Worm (Caenorhabditis elegans) whole organism, L4 larva: ENCODE results near the gene F07C6.2.
A peak's percentile ranks its signal among the peaks of the same experiment; 100 is the strongest.

Experiments used
- F49E8.2 ChIP-seq: sonication (generic microtip); optimal IDR thresholded peaks from 2 replicates; lab custom pipeline; 2016; ENCODE audit warnings: missing compliant biosample characterization, mild to moderate bottlenecking, missing genetic modification characterization, borderline replicate concordance
- Y105C5A.15 ChIP-seq: fragments of 200-800 bp; sonication (Bioruptor generic); IDR thresholded peaks from 2 replicates; pipeline ENCODE4 v1.3.6; 2022; ENCODE audit warnings: missing genetic modification characterization, missing compliant biosample characterization
- aha-1 ChIP-seq: fragments of 150-350 bp; peaks from one replicate; lab custom pipeline; 2014; ENCODE audit warnings: missing biosample characterization, missing genetic modification characterization
- aly-2 ChIP-seq: sonication (generic microtip); optimal IDR thresholded peaks from 2 replicates; lab custom pipeline; 2018; ENCODE audit warnings: missing biosample characterization, missing genetic modification characterization
- attf-4 ChIP-seq: sonication (generic microtip); optimal IDR thresholded peaks from 3 replicates; lab custom pipeline; 2017; ENCODE audit warnings: missing biosample characterization, missing genetic modification characterization
- ctbp-1 ChIP-seq: fragments of 200-800 bp; sonication (Bioruptor generic); IDR thresholded peaks from 2 replicates; pipeline ENCODE4 v1.3.6; 2022; ENCODE audit warnings: missing genetic modification reagents, missing genetic modification characterization, missing compliant biosample characterization
- daf-16 ChIP-seq, 3 experiments: sonication (generic microtip); optimal IDR thresholded peaks; 2 replicates each; lab custom pipeline; 2016 to 2017; ENCODE audit warnings: missing genetic modification characterization in 3 of 3, missing genetic modification reagents in 3 of 3, mild to moderate bottlenecking in 2 of 3, missing compliant biosample characterization in 2 of 3, missing biosample characterization in 1 of 3, moderate library complexity in 1 of 3
- daf-19 ChIP-seq: fragments of 200-800 bp; sonication (Bioruptor generic); conservative IDR thresholded peaks from 2 replicates; pipeline ENCODE4 v1.3.6; 2022; ENCODE audit warnings: missing genetic modification characterization, missing compliant biosample characterization
- dmd-6 ChIP-seq: fragments of 200-800 bp; sonication (Bioruptor generic); IDR thresholded peaks from 2 replicates; pipeline ENCODE4 v1.3.6; 2022; ENCODE audit warnings: missing genetic modification reagents, missing genetic modification characterization, missing compliant biosample characterization
- dmd-8 ChIP-seq: fragments of 200-800 bp; sonication (Bioruptor generic); IDR thresholded peaks from 2 replicates; pipeline ENCODE4 v1.3.6; 2022; ENCODE audit warnings: missing genetic modification characterization, missing compliant biosample characterization
- dve-1 ChIP-seq: sonication (generic microtip); optimal IDR thresholded peaks from 2 replicates; lab custom pipeline; 2017; ENCODE audit warnings: antibody characterized with exemption, mild to moderate bottlenecking, missing genetic modification characterization, missing compliant biosample characterization; ENCODE audit not compliant: insufficient read depth
- gei-8 ChIP-seq: fragments of 200-800 bp; sonication (Bioruptor generic); optimal IDR thresholded peaks from 2 replicates; lab custom pipeline; 2018; ENCODE audit warnings: mild to moderate bottlenecking, missing genetic modification characterization, missing compliant biosample characterization
- hlh-11 ChIP-seq: fragments of 200-800 bp; sonication (Bioruptor generic); optimal IDR thresholded peaks from 2 replicates; lab custom pipeline; 2018; ENCODE audit warnings: mild to moderate bottlenecking, missing genetic modification characterization, missing compliant biosample characterization
- hlh-30 ChIP-seq: sonication (generic microtip); optimal IDR thresholded peaks from 2 replicates; lab custom pipeline; 2017; ENCODE audit warnings: antibody characterized with exemption, mild to moderate bottlenecking, missing genetic modification characterization, missing compliant biosample characterization; ENCODE audit not compliant: insufficient read depth
- hmg-1.1 ChIP-seq: fragments of 200-800 bp; sonication (Bioruptor generic); IDR thresholded peaks from 2 replicates; pipeline ENCODE4 v1.3.6; 2022; ENCODE audit warnings: missing genetic modification reagents, missing genetic modification characterization, missing compliant biosample characterization
- madf-9 ChIP-seq: fragments of 200-800 bp; sonication (Bioruptor generic); conservative IDR thresholded peaks from 2 replicates; pipeline ENCODE4 v1.3.6; 2022; ENCODE audit warnings: missing genetic modification reagents, missing genetic modification characterization, missing compliant biosample characterization
- mes-2 ChIP-seq: sonication (generic microtip); optimal IDR thresholded peaks from 2 replicates; lab custom pipeline; 2016; ENCODE audit warnings: missing genotype, mild to moderate bottlenecking, missing genetic modification characterization, missing compliant biosample characterization; ENCODE audit not compliant: poor library complexity, severe bottlenecking
- nhr-102 ChIP-seq: sonication (generic microtip); optimal IDR thresholded peaks from 2 replicates; lab custom pipeline; 2016; ENCODE audit warnings: mild to moderate bottlenecking, missing genetic modification characterization, moderate library complexity, missing compliant biosample characterization
- nhr-11 ChIP-seq: fragments of 150-350 bp; optimal IDR thresholded peaks from 2 replicates; lab custom pipeline; 2014; ENCODE audit warnings: missing biosample characterization, missing genetic modification characterization
- nhr-237 ChIP-seq: sonication (generic microtip); optimal IDR thresholded peaks from 2 replicates; lab custom pipeline; 2017; ENCODE audit warnings: missing biosample characterization, missing genetic modification characterization
- nhr-25 ChIP-seq: sonication (generic microtip); optimal IDR thresholded peaks from 2 replicates; lab custom pipeline; 2017; ENCODE audit warnings: missing genetic modification characterization, mild to moderate bottlenecking, missing compliant biosample characterization, antibody characterized with exemption, moderate library complexity, borderline replicate concordance; ENCODE audit not compliant: insufficient read depth
- nhr-28 ChIP-seq: fragments of 150-350 bp; optimal IDR thresholded peaks from 2 replicates; lab custom pipeline; 2014; ENCODE audit warnings: missing biosample characterization, missing genetic modification characterization
- nhr-42 ChIP-seq: fragments of 200-800 bp; sonication (Bioruptor generic); IDR thresholded peaks from 2 replicates; pipeline ENCODE4 v1.3.6; 2022; ENCODE audit warnings: missing genetic modification characterization, missing compliant biosample characterization
- saeg-2 ChIP-seq: fragments of 200-800 bp; sonication (Bioruptor generic); IDR thresholded peaks from 2 replicates; pipeline ENCODE4 v1.3.6; 2022; ENCODE audit warnings: missing genetic modification reagents, missing genetic modification characterization, missing compliant biosample characterization
- snpc-1.2 ChIP-seq: fragments of 200-800 bp; sonication (Bioruptor generic); IDR thresholded peaks from 2 replicates; pipeline ENCODE4 v1.3.6; 2022; ENCODE audit warnings: missing genetic modification reagents, missing genetic modification characterization, missing compliant biosample characterization
- spr-3 ChIP-seq: fragments of 200-800 bp; sonication (Bioruptor generic); optimal IDR thresholded peaks from 2 replicates; lab custom pipeline; 2018; ENCODE audit warnings: mild to moderate bottlenecking, missing genetic modification characterization, missing compliant biosample characterization
- tra-1 ChIP-seq: fragments of 200-800 bp; sonication (Bioruptor generic); IDR thresholded peaks from 2 replicates; pipeline ENCODE4 v1.3.6; 2022; ENCODE audit warnings: missing genetic modification reagents, missing genetic modification characterization, missing compliant biosample characterization
- unc-130 ChIP-seq: sonication (generic microtip); optimal IDR thresholded peaks from 2 replicates; lab custom pipeline; 2016; ENCODE audit warnings: missing genetic modification reagents, missing genetic modification characterization, missing compliant biosample characterization
- unc-62 ChIP-seq, 3 experiments: fragments of 150-350 bp in 1 of 3; sonication (generic microtip); optimal IDR thresholded peaks in 2 of 3; peaks in 1 of 3; 1 replicate in 1 of 3; 2 replicates in 2 of 3; lab custom pipeline; 2014 to 2017; ENCODE audit warnings: missing biosample characterization in 3 of 3, missing genetic modification characterization in 3 of 3, missing genetic modification reagents in 3 of 3, missing genotype in 1 of 3
- zag-1 ChIP-seq: fragments of 150-350 bp; optimal IDR thresholded peaks from 2 replicates; lab custom pipeline; 2014; ENCODE audit warnings: missing biosample characterization, missing genetic modification characterization
- zip-2 ChIP-seq: fragments of 150-350 bp; optimal IDR thresholded peaks from 2 replicates; lab custom pipeline; 2014; ENCODE audit warnings: missing biosample characterization, missing genetic modification characterization

F07C6.2 gene

DNA sequence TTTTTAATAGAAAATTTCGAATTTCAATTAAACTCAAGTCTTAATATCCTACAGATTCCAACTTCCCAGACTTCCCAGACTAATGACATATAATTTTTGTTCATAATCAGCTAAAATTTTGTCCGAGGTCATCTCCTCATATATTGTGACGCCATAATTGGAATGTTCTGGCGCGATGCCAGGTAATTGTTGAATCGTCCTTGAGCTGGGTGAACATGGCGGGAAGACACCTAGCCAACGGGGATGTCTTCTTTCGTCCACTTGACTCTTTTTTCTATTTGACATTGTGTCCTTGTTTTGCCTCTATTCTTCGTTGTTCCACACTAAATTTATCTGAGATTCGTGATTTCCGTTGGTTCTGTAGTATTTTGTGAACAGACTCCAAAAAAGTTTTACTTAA lies 5.8 kb downstream of the F07C6.2 start:
- TF ChIP-seq nhr-42 (GFP tag; lab: Robert Waterston, UW) (no peak), nhr-25 (peak; percentile 8), mes-2 (peak; percentile 22), daf-19 (GFP tag; lab: Robert Waterston, UW) (no peak), zag-1 (tag; lab: Kevin White, UChicago) (no peak)

DNA sequence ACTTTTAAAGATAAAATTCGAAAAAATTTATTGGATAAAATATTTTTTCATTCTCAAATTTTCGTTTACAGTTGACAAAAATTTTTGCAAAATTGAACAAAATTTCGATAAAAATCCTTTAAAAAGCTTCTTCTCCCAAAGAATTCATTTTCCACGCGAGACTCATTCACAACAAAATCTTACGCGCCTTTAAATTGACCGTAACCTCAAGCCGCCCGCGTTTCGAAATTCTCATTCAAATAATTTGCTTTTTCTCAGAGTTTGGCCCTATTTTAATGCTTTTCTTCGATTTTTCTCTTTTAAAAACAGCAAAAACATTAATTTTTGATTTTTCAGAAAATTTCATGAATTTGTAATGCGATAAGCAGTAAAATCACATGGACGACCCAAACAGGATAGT lies 14.6 kb downstream of the F07C6.2 start, which contains the start of gene F07C6.4:
Gene F07C6.4 (plus strand): TSS at position 330 of the 400 bp plus-strand sequence.
- TF ChIP-seq snpc-1.2 (GFP tag; lab: Robert Waterston, UW), result peak; percentile 49; the same call in 1 of the 2 replicates
- TF ChIP-seq F49E8.2 (tag; lab: Kevin White, UChicago), result peak; percentile 2
- TF ChIP-seq attf-4 (tag; lab: Kevin White, UChicago), result no peak

DNA sequence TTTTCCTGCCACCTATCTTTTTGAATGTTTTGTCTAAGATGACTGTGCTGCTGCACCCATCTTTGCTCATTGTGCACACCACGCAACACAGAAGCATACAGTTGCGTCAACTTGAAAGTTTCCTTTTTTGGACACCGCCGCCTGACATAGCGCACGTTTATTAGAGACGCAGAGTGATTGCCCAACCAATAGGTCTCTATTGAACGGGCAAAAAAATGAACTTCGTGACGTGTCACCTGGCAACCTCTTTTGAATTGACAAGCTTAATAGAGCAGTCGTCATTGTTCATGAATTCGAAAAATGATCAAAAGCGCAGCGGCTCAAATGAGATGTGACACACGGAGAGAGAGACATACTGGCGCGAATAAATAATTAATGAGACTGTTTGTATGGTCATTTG lies 20.6 kb downstream of the F07C6.2 start:
- peak in 1 of 2 experiments; percentile 90 for TF ChIP-seq unc-62 (GFP tag; optimal IDR thresholded peaks at IDR 0.05 in 1 of 2; lab: Kevin White, UChicago)
- TF ChIP-seq unc-62 (tag; optimal IDR thresholded peaks at IDR 0.05; lab: Kevin White, UChicago), result no peak
- TF ChIP-seq nhr-28, result no peak

DNA sequence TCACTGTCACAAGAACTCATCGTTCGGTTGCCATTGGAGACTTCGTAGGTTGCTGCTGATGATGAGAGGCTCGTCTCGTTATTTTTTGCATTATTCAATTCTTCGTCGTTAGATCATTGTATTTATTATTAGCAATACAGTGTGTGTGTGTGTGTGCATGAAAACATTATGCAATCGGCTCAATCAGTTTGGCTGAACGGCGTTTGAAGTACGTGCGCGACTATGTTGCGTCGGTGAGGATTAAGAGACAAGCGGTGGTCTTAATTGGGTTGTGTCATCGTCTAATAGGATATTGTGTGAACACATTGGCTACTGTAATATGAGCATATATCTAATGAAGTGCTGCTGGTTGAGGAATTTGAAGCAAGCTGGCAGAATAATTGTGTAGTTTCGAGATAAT lies 22.9 kb downstream of the F07C6.2 start:
- no peak for TF ChIP-seq dmd-8 (GFP tag; lab: Robert Waterston, UW)
- no peak for TF ChIP-seq hmg-1.1 (GFP tag; lab: Robert Waterston, UW)
- no peak for TF ChIP-seq spr-3 (GFP tag; lab: Kevin White, UChicago)

DNA sequence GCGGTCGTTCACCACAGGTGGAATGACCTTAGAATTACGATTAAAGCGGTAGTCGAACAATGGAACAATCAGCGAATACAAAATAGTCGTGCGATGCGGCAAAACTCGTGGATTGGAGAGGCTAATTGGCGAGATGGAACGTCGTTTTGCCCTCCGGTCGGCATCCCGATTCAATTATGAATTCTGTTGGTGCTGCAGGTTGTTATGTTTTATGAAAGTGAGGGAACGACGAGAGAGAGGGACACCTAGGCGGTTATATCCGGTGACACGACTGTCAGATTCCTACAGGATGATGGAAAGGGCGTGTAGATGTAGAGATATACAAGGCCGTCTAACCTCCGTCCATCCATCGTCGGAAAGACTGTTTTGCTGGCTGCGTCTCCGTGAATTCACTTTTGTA lies 25.7 kb downstream of the F07C6.2 start:
- TF ChIP-seq saeg-2 (GFP tag; lab: Robert Waterston, UW), result no peak
- no peak for TF ChIP-seq aly-2 (tag; lab: Kevin White, UChicago)
- TF ChIP-seq hmg-1.1 (GFP tag; lab: Robert Waterston, UW), result no peak
- peak; percentile 57 for TF ChIP-seq nhr-25

DNA sequence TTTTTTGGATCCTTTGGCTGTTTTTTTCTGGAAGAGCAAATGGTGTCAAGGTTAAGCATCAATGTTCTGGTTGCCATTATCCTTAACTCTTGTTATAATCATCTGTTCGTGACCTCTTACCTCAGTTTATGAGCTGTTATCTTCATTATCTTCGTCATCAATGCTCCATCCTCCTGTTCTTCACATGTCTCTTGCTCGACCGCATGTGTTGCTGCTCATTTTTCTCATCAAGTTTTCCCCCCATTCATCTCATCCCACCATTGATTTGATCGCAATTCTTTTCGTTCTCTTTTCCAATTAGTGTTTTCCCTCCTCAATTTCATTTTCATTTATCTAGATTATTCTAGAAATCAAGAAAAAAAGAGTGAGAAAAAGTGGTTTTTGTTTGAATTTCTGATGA lies 26.6 kb downstream of the F07C6.2 start:
- no peak for TF ChIP-seq nhr-102 (tag; lab: Kevin White, UChicago)
- no peak for TF ChIP-seq zip-2 (tag; lab: Kevin White, UChicago)
- TF ChIP-seq daf-19 (GFP tag; lab: Robert Waterston, UW), result no peak
- no peak for TF ChIP-seq tra-1
- TF ChIP-seq dve-1 (tag; lab: Kevin White, UChicago), result no peak
- no peak for TF ChIP-seq ctbp-1 (GFP tag; lab: Robert Waterston, UW)
- TF ChIP-seq dmd-8 (GFP tag; lab: Robert Waterston, UW), result no peak
- TF ChIP-seq dmd-6, result no peak
- no peak for TF ChIP-seq Y105C5A.15
- peak; percentile 9 for TF ChIP-seq hlh-30 (tag; lab: Kevin White, UChicago)
- TF ChIP-seq hlh-11 (tag; lab: Kevin White, UChicago), result peak; percentile 15
- TF ChIP-seq gei-8 (GFP tag; lab: Kevin White, UChicago), result no peak
- no peak for TF ChIP-seq nhr-11
- TF ChIP-seq daf-16 (GFP tag; optimal IDR thresholded peaks at IDR 0.05; lab: Kevin White, UChicago), result peak in 1 of 2 experiments; percentile 17
- TF ChIP-seq daf-16 (tag; optimal IDR thresholded peaks at IDR 0.05; lab: Kevin White, UChicago), result no peak
- no peak for TF ChIP-seq unc-130 (GFP tag; lab: Kevin White, UChicago)

DNA sequence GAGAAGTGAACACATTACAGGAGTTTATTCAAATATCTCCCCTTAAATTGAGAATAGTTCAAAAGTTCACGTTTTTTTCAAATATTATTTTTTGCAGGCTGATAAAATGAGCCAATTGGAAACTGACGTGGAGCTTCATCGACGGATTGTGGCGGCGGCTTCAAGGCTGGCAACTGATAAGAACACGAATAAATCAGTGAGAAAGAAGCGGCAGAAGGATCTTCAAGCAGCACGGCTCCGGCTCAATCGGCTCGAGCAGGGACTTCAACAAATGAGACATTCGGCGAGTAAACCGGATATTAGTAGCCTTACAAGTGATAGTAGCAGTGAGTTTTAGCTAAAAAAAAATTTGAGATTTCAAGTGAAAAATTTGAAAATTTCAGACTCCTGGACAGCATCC lies 34.3 kb downstream of the F07C6.2 start, which contains the start of gene M02B1.4:
Gene M02B1.4 (minus strand): TSS at position 9 of the 400 bp plus-strand sequence.
- TF ChIP-seq madf-9, result no peak
- TF ChIP-seq unc-62 (GFP tag; optimal IDR thresholded peaks at IDR 0.05 in 1 of 2; lab: Kevin White, UChicago), result peak in 1 of 2 experiments; percentile 6
- TF ChIP-seq unc-62 (tag; optimal IDR thresholded peaks at IDR 0.05; lab: Kevin White, UChicago), result no peak
- TF ChIP-seq aha-1 (tag; lab: Kevin White, UChicago), result peak; percentile 96
- TF ChIP-seq tra-1, result no peak
- TF ChIP-seq nhr-237 (tag; lab: Kevin White, UChicago), result no peak
- TF ChIP-seq, all 104 proteins: peak for 2
